Fruit fly (Drosophila melanogaster) whole organism, embryonic: ENCODE data around the gene ghi.

ENCODE experiments used
- Blimp-1 ChIP-seq: fragments of 200-800 bp; sonication (Bioruptor generic); optimal IDR thresholded peaks from 3 replicates; lab custom pipeline; 2018; ENCODE audit warnings: missing biosample characterization, missing genetic modification characterization, mild to moderate bottlenecking, moderate library complexity, missing genetic modification reagents
- CG10267 ChIP-seq: fragments of 200-800 bp; sonication (Bioruptor generic); optimal IDR thresholded peaks from 2 replicates; lab custom pipeline; 2018; ENCODE audit warnings: missing biosample characterization, mild to moderate bottlenecking, missing genetic modification characterization, moderate library complexity
- CG12744 ChIP-seq: fragments of 200-800 bp; sonication (Bioruptor generic); optimal IDR thresholded peaks from 2 replicates; lab custom pipeline; 2016; ENCODE audit warnings: missing biosample characterization, missing genetic modification characterization
- CG15011 ChIP-seq: fragments of 200-800 bp; sonication (Bioruptor generic); optimal IDR thresholded peaks from 3 replicates; lab custom pipeline; 2018; ENCODE audit warnings: missing biosample characterization, mild to moderate bottlenecking, missing genetic modification characterization
- CG15073 ChIP-seq: fragments of 200-800 bp; sonication (Bioruptor generic); optimal IDR thresholded peaks from 2 replicates; lab custom pipeline; 2016; ENCODE audit warnings: missing biosample characterization, missing genetic modification characterization
- CG15601 ChIP-seq: fragments of 200-800 bp; sonication (Bioruptor generic); optimal IDR thresholded peaks from 3 replicates; lab custom pipeline; 2019; ENCODE audit warnings: missing biosample characterization, mild to moderate bottlenecking, missing genetic modification characterization, moderate library complexity
- CG1603 ChIP-seq: fragments of 200-800 bp; sonication (Bioruptor generic); optimal IDR thresholded peaks from 2 replicates; lab custom pipeline; 2019; ENCODE audit warnings: missing biosample characterization, mild to moderate bottlenecking, missing genetic modification characterization, moderate library complexity
- CG18011 ChIP-seq: fragments of 200-800 bp; sonication (Bioruptor generic); optimal IDR thresholded peaks from 2 replicates; lab custom pipeline; 2017; ENCODE audit warnings: missing biosample characterization, missing genetic modification characterization, mild to moderate bottlenecking, moderate library complexity, missing genotype
- CG18476 ChIP-seq: fragments of 200-800 bp; sonication (Bioruptor generic); optimal IDR thresholded peaks from 2 replicates; lab custom pipeline; 2016; ENCODE audit warnings: missing biosample characterization, mild to moderate bottlenecking, missing genetic modification characterization
- CG18599 ChIP-seq: fragments of 200-800 bp; sonication (Bioruptor generic); optimal IDR thresholded peaks from 3 replicates; lab custom pipeline; 2017; ENCODE audit warnings: missing biosample characterization, missing genetic modification characterization, mild to moderate bottlenecking, moderate library complexity, missing genetic modification reagents
- CG2678 ChIP-seq: fragments of 200-800 bp; sonication (Bioruptor generic); optimal IDR thresholded peaks from 3 replicates; lab custom pipeline; 2019; ENCODE audit warnings: missing biosample characterization, mild to moderate bottlenecking, missing genetic modification characterization, moderate library complexity
- CG31224 ChIP-seq: fragments of 200-800 bp; sonication (Bioruptor generic); IDR thresholded peaks from 2 replicates; pipeline ENCODE4 v1.3.6; 2022; ENCODE audit warnings: missing biosample characterization, missing genetic modification characterization
- CG3726 ChIP-seq: fragments of 200-800 bp; sonication (Bioruptor generic); IDR thresholded peaks from 3 replicates; pipeline ENCODE4, ENCODE4 v1.3.6; 2022; ENCODE audit warnings: missing biosample characterization, missing genetic modification characterization
- CG42726 ChIP-seq: fragments of 200-800 bp; sonication (Bioruptor generic); IDR thresholded peaks from 2 replicates; pipeline ENCODE4 v1.3.6; 2022; ENCODE audit warnings: missing biosample characterization, missing genetic modification characterization; ENCODE audit not compliant: partially characterized antibody
- CG4730 ChIP-seq: fragments of 200-800 bp; sonication (Bioruptor generic); IDR thresholded peaks from 2 replicates; pipeline ENCODE4 v1.3.6; 2022; ENCODE audit warnings: missing biosample characterization, missing genetic modification characterization
- CG6654 ChIP-seq: fragments of 200-800 bp; sonication (Bioruptor generic); optimal IDR thresholded peaks from 2 replicates; lab custom pipeline; 2017; ENCODE audit warnings: missing biosample characterization, mild to moderate bottlenecking, missing genetic modification characterization
- CG6689 ChIP-seq: fragments of 200-800 bp; sonication (Bioruptor generic); IDR thresholded peaks from 2 replicates; pipeline ENCODE4 v1.3.6; 2022; ENCODE audit warnings: missing biosample characterization, missing genetic modification characterization
- CG7839 ChIP-seq: fragments of 200-800 bp; sonication (Bioruptor generic); optimal IDR thresholded peaks from 3 replicates; lab custom pipeline; 2018; ENCODE audit warnings: missing biosample characterization, mild to moderate bottlenecking, missing genetic modification characterization, moderate library complexity
- CG8089 ChIP-seq: fragments of 200-800 bp; sonication (Bioruptor generic); optimal IDR thresholded peaks from 3 replicates; lab custom pipeline; 2016; ENCODE audit warnings: missing biosample characterization, missing genetic modification characterization
- CG9727 ChIP-seq: fragments of 200-800 bp; sonication (Bioruptor generic); optimal IDR thresholded peaks from 3 replicates; lab custom pipeline; 2017; ENCODE audit warnings: missing biosample characterization, mild to moderate bottlenecking, missing genetic modification characterization
- CoRest ChIP-seq: fragments of 200-800 bp; sonication (Bioruptor generic); optimal IDR thresholded peaks from 3 replicates; lab custom pipeline; 2018; ENCODE audit warnings: missing biosample characterization, mild to moderate bottlenecking, missing genetic modification characterization, moderate library complexity
- Drgx ChIP-seq: fragments of 200-800 bp; sonication (Bioruptor generic); IDR thresholded peaks from 2 replicates; pipeline ENCODE4 v1.3.6; 2022; ENCODE audit warnings: missing biosample characterization, missing genetic modification characterization
- Ets97D ChIP-seq: fragments of 200-800 bp; sonication (Bioruptor generic); optimal IDR thresholded peaks from 3 replicates; lab custom pipeline; 2016; ENCODE audit warnings: missing biosample characterization, missing genetic modification characterization
- GATAe ChIP-seq: fragments of 200-800 bp; sonication (Bioruptor generic); conservative IDR thresholded peaks from 2 replicates; pipeline ENCODE4 v1.3.6; 2022; ENCODE audit warnings: missing biosample characterization, missing genetic modification characterization
- Hmr ChIP-seq: fragments of 200-800 bp; sonication (Bioruptor generic); optimal IDR thresholded peaks from 3 replicates; lab custom pipeline; 2017; ENCODE audit warnings: mild to moderate bottlenecking, missing biosample characterization, missing genetic modification reagents, missing genetic modification characterization
- NC2β ChIP-seq: fragments of 200-800 bp; sonication (Bioruptor generic); optimal IDR thresholded peaks from 2 replicates; lab custom pipeline; 2016; ENCODE audit warnings: missing biosample characterization, missing genetic modification characterization
- NFAT ChIP-seq: fragments of 200-800 bp; sonication (Bioruptor generic); IDR thresholded peaks from 2 replicates; pipeline ENCODE4 v1.3.6; 2022; ENCODE audit warnings: missing biosample characterization, missing genetic modification characterization
- NK7.1 ChIP-seq: fragments of 200-800 bp; sonication (Bioruptor generic); optimal IDR thresholded peaks from 3 replicates; lab custom pipeline; 2016; ENCODE audit warnings: missing biosample characterization, missing genetic modification characterization
- Oaz ChIP-seq: fragments of 200-800 bp; sonication (Bioruptor generic); IDR thresholded peaks from 2 replicates; pipeline ENCODE4 v1.3.6; 2022; ENCODE audit warnings: missing biosample characterization, missing genetic modification characterization
- Sry-δ ChIP-seq: fragments of 200-800 bp; sonication (Bioruptor generic); optimal IDR thresholded peaks from 2 replicates; lab custom pipeline; 2016; ENCODE audit warnings: missing biosample characterization, missing genetic modification characterization
- br ChIP-seq: fragments of >200 bp; optimal IDR thresholded peaks from 2 replicates; lab custom pipeline; 2017
- bsh ChIP-seq, 2 experiments: fragments of 200-800 bp; sonication (Bioruptor generic); optimal IDR thresholded peaks; 2 replicates each; lab custom pipeline; 2017 to 2018; ENCODE audit warnings: mild to moderate bottlenecking in 2 of 2, missing biosample characterization in 2 of 2, missing genetic modification characterization in 2 of 2, moderate library complexity in 1 of 2
- cg ChIP-seq: fragments of 200-800 bp; sonication (Bioruptor generic); optimal IDR thresholded peaks from 3 replicates; lab custom pipeline; 2019; ENCODE audit warnings: missing biosample characterization, mild to moderate bottlenecking, missing genetic modification characterization, moderate library complexity
- ci ChIP-seq: fragments of 200-800 bp; sonication (Bioruptor generic); IDR thresholded peaks from 3 replicates; pipeline ENCODE4 v1.3.6; 2022; ENCODE audit warnings: missing biosample characterization, missing genetic modification characterization
- crc ChIP-seq: fragments of 200-800 bp; sonication (Bioruptor generic); optimal IDR thresholded peaks from 2 replicates; lab custom pipeline; 2016; ENCODE audit warnings: missing biosample characterization, missing genetic modification characterization
- cwo ChIP-seq: fragments of 200-800 bp; sonication (Bioruptor generic); optimal IDR thresholded peaks from 3 replicates; lab custom pipeline; 2017; ENCODE audit warnings: missing biosample characterization, missing genetic modification characterization, mild to moderate bottlenecking, moderate library complexity, missing genetic modification reagents
- dpn ChIP-seq, 2 experiments: fragments of 200-800 bp; sonication (Bioruptor generic); optimal IDR thresholded peaks; 3 replicates each; lab custom pipeline; 2016; ENCODE audit warnings: missing biosample characterization in 2 of 2, missing genetic modification characterization in 2 of 2
- gcm ChIP-seq: fragments of 200-800 bp; sonication (Bioruptor generic); optimal IDR thresholded peaks from 2 replicates; lab custom pipeline; 2019; ENCODE audit warnings: missing biosample characterization, mild to moderate bottlenecking, missing genetic modification characterization, moderate library complexity
- klu ChIP-seq: fragments of 200-800 bp; sonication (Bioruptor generic); IDR thresholded peaks from 2 replicates; pipeline ENCODE4 v1.3.6; 2022; ENCODE audit warnings: missing biosample characterization, missing genetic modification characterization
- lbe ChIP-seq: fragments of 200-800 bp; sonication (Bioruptor generic); optimal IDR thresholded peaks from 2 replicates; lab custom pipeline; 2016; ENCODE audit warnings: missing biosample characterization, mild to moderate bottlenecking, missing genetic modification characterization
- lilli ChIP-seq: fragments of 200-800 bp; sonication (Bioruptor generic); optimal IDR thresholded peaks from 3 replicates; lab custom pipeline; 2016; ENCODE audit warnings: missing biosample characterization, missing genetic modification characterization
- pho ChIP-seq: fragments of 200-800 bp; sonication (Bioruptor generic); optimal IDR thresholded peaks from 2 replicates; lab custom pipeline; 2016; ENCODE audit warnings: missing biosample characterization, missing genetic modification characterization
- schlank ChIP-seq: fragments of 200-800 bp; sonication (Bioruptor generic); optimal IDR thresholded peaks from 2 replicates; lab custom pipeline; 2018; ENCODE audit warnings: missing biosample characterization, mild to moderate bottlenecking, missing genetic modification characterization
- sob ChIP-seq: fragments of 200-800 bp; sonication (Bioruptor generic); IDR thresholded peaks from 2 replicates; pipeline ENCODE4 v1.3.6; 2022; ENCODE audit warnings: missing biosample characterization, missing genetic modification characterization
- sr ChIP-seq: fragments of 200-800 bp; sonication (Bioruptor generic); IDR thresholded peaks from 3 replicates; pipeline ENCODE4 v1.3.6; 2022; ENCODE audit warnings: missing biosample characterization, missing genetic modification characterization
- tna ChIP-seq: fragments of 200-800 bp; sonication (Bioruptor generic); IDR thresholded peaks from 2 replicates; pipeline ENCODE4 v1.3.6; 2022; ENCODE audit warnings: missing biosample characterization, missing genetic modification characterization; ENCODE audit not compliant: partially characterized antibody
- trem ChIP-seq: fragments of 200-800 bp; optimal IDR thresholded peaks from 3 replicates; lab custom pipeline; 2019; ENCODE audit warnings: missing biosample characterization, mild to moderate bottlenecking, missing genetic modification characterization, moderate library complexity
- tx ChIP-seq: fragments of 200-800 bp; sonication (Bioruptor generic); optimal IDR thresholded peaks from 2 replicates; lab custom pipeline; 2016; ENCODE audit warnings: missing biosample characterization, missing genetic modification characterization
- zfh1 ChIP-seq: fragments of 200-800 bp; sonication (Bioruptor generic); IDR thresholded peaks from 3 replicates; pipeline ENCODE4 v1.3.6; 2022; ENCODE audit warnings: missing biosample characterization, missing genetic modification characterization

Gene ghi

dm6 chr3L:9422636-9423419 is 28.8 kb upstream of the ghi start, which contains the start of gene aay (continued):
- TF ChIP-seq CG31224, result peak; percentile 94
- peak; percentile 93 for TF ChIP-seq schlank (tag; lab: Kevin White, UChicago)
- no peak for TF ChIP-seq br (lab: Kevin White, UChicago)
- TF ChIP-seq CG15601 (tag; lab: Kevin White, UChicago), result peak; percentile 98
- peak; percentile 99 for TF ChIP-seq Blimp-1
- TF ChIP-seq ci (GFP tag; lab: Robert Waterston, UW), result peak; percentile 99
- TF ChIP-seq CG8089 (GFP tag; lab: Kevin White, UChicago), result peak; percentile 97
- peak; percentile 97 for TF ChIP-seq NK7.1 (GFP tag; lab: Kevin White, UChicago)
- TF ChIP-seq tx (GFP tag; lab: Kevin White, UChicago), result peak; percentile 97
- TF ChIP-seq Ets97D, result peak; percentile 95
- TF ChIP-seq GATAe (GFP tag; lab: Robert Waterston, UW), result peak; percentile 97
- peak; percentile 98 to 99 for TF ChIP-seq dpn (GFP tag; optimal IDR thresholded peaks at IDR 0.05; lab: Kevin White, UChicago)
- TF ChIP-seq CG7839 (tag; lab: Kevin White, UChicago), result peak; percentile 99
- TF ChIP-seq CG9727 (GFP tag; lab: Kevin White, UChicago), result peak; percentile 100
- TF ChIP-seq Drgx, result peak; percentile 98
- TF ChIP-seq CG42726, result no peak; the same call in 1 of the 2 replicates
- peak; percentile 98 for TF ChIP-seq CG3726 (GFP tag; lab: Robert Waterston, UW)
- TF ChIP-seq trem (tag; lab: Kevin White, UChicago), result peak; percentile 97
- TF ChIP-seq CG12744, result peak; percentile 98
- peak; percentile 100 for TF ChIP-seq gcm (GFP tag; lab: Kevin White, UChicago)
- TF ChIP-seq CG18599 (GFP tag; lab: Kevin White, UChicago), result peak; percentile 99
- TF ChIP-seq CG6689 (GFP tag; lab: Robert Waterston, UW), result peak; percentile 98
- no peak for TF ChIP-seq tna (GFP tag; lab: Robert Waterston, UW)
- peak; percentile 94 for TF ChIP-seq crc (GFP tag; lab: Kevin White, UChicago)
- TF ChIP-seq CG18476 (GFP tag; lab: Kevin White, UChicago), result peak; percentile 99
- TF ChIP-seq Hmr (GFP tag; lab: Kevin White, UChicago), result peak; percentile 99
- peak; percentile 97 for TF ChIP-seq CG4730 (GFP tag; lab: Robert Waterston, UW)
- TF ChIP-seq klu (GFP tag; lab: Robert Waterston, UW), result peak; percentile 97
- peak; percentile 92 for TF ChIP-seq NFAT (GFP tag; lab: Robert Waterston, UW)
- peak; percentile 96 for TF ChIP-seq NC2β
- TF ChIP-seq CG15073 (GFP tag; lab: Kevin White, UChicago), result peak; percentile 88
- peak; percentile 99 for TF ChIP-seq CG10267
- peak; percentile 90 for TF ChIP-seq CG18011 (GFP tag; lab: Kevin White, UChicago)
- peak; percentile 91 for TF ChIP-seq CG6654
- TF ChIP-seq Sry-δ (GFP tag; lab: Kevin White, UChicago), result peak; percentile 66
- TF ChIP-seq pho (GFP tag; lab: Kevin White, UChicago), result peak; percentile 98
- TF ChIP-seq sr (GFP tag; lab: Robert Waterston, UW), result peak; percentile 94
- TF ChIP-seq sob (GFP tag; lab: Robert Waterston, UW), result peak; percentile 99
- peak; percentile 97 for TF ChIP-seq lbe (GFP tag; lab: Kevin White, UChicago)
- TF ChIP-seq cwo (GFP tag; lab: Kevin White, UChicago), result peak; percentile 97
- peak; percentile 96 for TF ChIP-seq Oaz
- peak; percentile 99 for TF ChIP-seq CG2678 (tag; lab: Kevin White, UChicago)
- peak; percentile 99 for TF ChIP-seq CoRest
- TF ChIP-seq CG15011, result peak; percentile 98
- peak; percentile 97 for TF ChIP-seq CG1603
- peak; percentile 93 to 99 for TF ChIP-seq bsh (GFP tag; optimal IDR thresholded peaks at IDR 0.05; lab: Kevin White, UChicago)
- TF ChIP-seq cg, result peak; percentile 84
- TF ChIP-seq zfh1 (GFP tag; lab: Robert Waterston, UW), result peak; percentile 99
- peak; percentile 99 for TF ChIP-seq lilli (GFP tag; lab: Kevin White, UChicago)
